Fruit fly (Drosophila melanogaster): ENCODE measurements around the gene Rsod.

Gene Rsod

DNA sequence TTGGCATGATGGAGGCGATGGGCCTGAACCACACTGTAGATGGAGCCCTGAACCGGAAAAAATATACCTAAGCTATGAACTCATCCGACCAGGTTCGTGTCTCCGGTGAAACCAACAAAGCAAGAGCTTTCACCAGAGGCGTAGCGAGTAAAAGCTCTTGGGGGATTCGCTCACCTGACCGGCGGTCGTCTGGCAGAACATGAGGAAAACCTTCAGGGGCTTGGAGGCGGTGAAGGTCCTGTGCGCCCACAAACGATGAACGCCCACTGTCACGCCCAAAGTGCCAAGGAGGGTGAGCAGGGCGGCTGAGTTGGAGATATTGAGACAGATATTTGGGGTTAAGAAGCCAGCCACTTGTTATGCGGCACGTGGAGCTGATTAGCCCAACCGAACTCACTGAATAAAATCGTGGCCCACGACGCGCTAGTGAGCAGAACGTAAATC is 24.6 kb upstream of the Rsod start (continued):
- TF ChIP-seq ash1 (GFP tag; optimal IDR thresholded peaks at IDR 0.05) = no peak
- peak; percentile 36 for TF ChIP-seq CG7987 (GFP tag; optimal IDR thresholded peaks at IDR 0.05)
- no peak for TF ChIP-seq tio (GFP tag; optimal IDR thresholded peaks at IDR 0.05)
- TF ChIP-seq Spps (tag; optimal IDR thresholded peaks at IDR 0.05) = no peak
- no peak for TF ChIP-seq CG30431 (GFP tag; optimal IDR thresholded peaks at IDR 0.05)
- peak; percentile 71 for TF ChIP-seq Fer1 (GFP tag; optimal IDR thresholded peaks at IDR 0.05)
- TF ChIP-seq ato (GFP tag; IDR thresholded peaks at IDR 0.05; ENCODE audit: partially characterized antibody) = 0 out of 2 replicates have a peak, but pooled peaks have one; percentile 10
- TF ChIP-seq Aef1 (GFP tag; IDR thresholded peaks at IDR 0.05) = no peak
- no peak for TF ChIP-seq CG4282 (GFP tag; optimal IDR thresholded peaks at IDR 0.05)
- 0 out of 2 replicates have a peak, but pooled peaks have one; percentile 20 for TF ChIP-seq CG32772 (GFP tag; IDR thresholded peaks at IDR 0.05)
- TF ChIP-seq Sry-δ (GFP tag; optimal IDR thresholded peaks at IDR 0.05) = peak; percentile 5
- no peak for TF ChIP-seq CG3407 (GFP tag; optimal IDR thresholded peaks at IDR 0.05)
- no peak for TF ChIP-seq Opbp (GFP tag; IDR thresholded peaks at IDR 0.05; ENCODE audit: partially characterized antibody)
- TF ChIP-seq CG10431 (GFP tag; optimal IDR thresholded peaks at IDR 0.05) = no peak
- TF ChIP-seq CG3847 (GFP tag; IDR thresholded peaks at IDR 0.05) = peak; percentile 63
- TF ChIP-seq repo (GFP tag; optimal IDR thresholded peaks at IDR 0.05) = no peak
- TF ChIP-seq PHDP (tag; optimal IDR thresholded peaks at IDR 0.05) = peak; percentile 47
- 0 out of 3 replicates have a peak, but pooled peaks have one; percentile 4 for TF ChIP-seq CG2889 (GFP tag; IDR thresholded peaks at IDR 0.05)
- TF ChIP-seq ham (GFP tag; IDR thresholded peaks at IDR 0.05) = no peak
- no peak for TF ChIP-seq inv (GFP tag; IDR thresholded peaks at IDR 0.05; ENCODE audit: partially characterized antibody)
- TF ChIP-seq Hr39 (optimal IDR thresholded peaks at IDR 0.05) = no peak
- peak; percentile 42 for TF ChIP-seq mirr (GFP tag; optimal IDR thresholded peaks at IDR 0.05)
- no peak for TF ChIP-seq da (GFP tag; optimal IDR thresholded peaks at IDR 0.05)
- no peak for TF ChIP-seq klu (GFP tag; IDR thresholded peaks at IDR 0.05)
- no peak for TF ChIP-seq CG15479 (GFP tag; optimal IDR thresholded peaks at IDR 0.05)
- TF ChIP-seq E2f1 (GFP tag; IDR thresholded peaks at IDR 0.05) = peak; percentile 55
- peak; percentile 48 for TF ChIP-seq CG15269 (tag; optimal IDR thresholded peaks at IDR 0.05)
- TF ChIP-seq pho (GFP tag; optimal IDR thresholded peaks at IDR 0.05) = peak; percentile 48
- peak; percentile 26 for TF ChIP-seq exex (tag; optimal IDR thresholded peaks at IDR 0.05)
- TF ChIP-seq CG4854 (GFP tag; optimal IDR thresholded peaks at IDR 0.05) = no peak
- TF ChIP-seq br (optimal IDR thresholded peaks at IDR 0.05) = no peak
- no peak for TF ChIP-seq nerfin-2 (GFP tag; IDR thresholded peaks at IDR 0.05; ENCODE audit: partially characterized antibody)
- 0 out of 2 replicates have a peak, but pooled peaks have one; percentile 49 for TF ChIP-seq ara (GFP tag; IDR thresholded peaks at IDR 0.05)
- TF ChIP-seq CG11456 (GFP tag; IDR thresholded peaks at IDR 0.05) = peak; percentile 83
- peak; percentile 46 for TF ChIP-seq Hsf (GFP tag; optimal IDR thresholded peaks at IDR 0.05)
- no peak for TF ChIP-seq Dad (GFP tag; optimal IDR thresholded peaks at IDR 0.05)
- peak; percentile 80; the same call in 1 of the 2 replicates for TF ChIP-seq rib (GFP tag; IDR thresholded peaks at IDR 0.05)
- no peak for TF ChIP-seq gro (GFP tag; optimal IDR thresholded peaks at IDR 0.05)
- TF ChIP-seq HLH4C (GFP tag; IDR thresholded peaks at IDR 0.05; ENCODE audit: partially characterized antibody) = no peak
- no peak for TF ChIP-seq CG7271 (tag; optimal IDR thresholded peaks at IDR 0.05)
- TF ChIP-seq wor (GFP tag; IDR thresholded peaks at IDR 0.05) = no peak
- TF ChIP-seq CG33213 (GFP tag; optimal IDR thresholded peaks at IDR 0.05) = peak; percentile 6
- TF ChIP-seq CG4404 (GFP tag; IDR thresholded peaks at IDR 0.05) = no peak
- peak; percentile 44 for TF ChIP-seq CG11504 (tag; optimal IDR thresholded peaks at IDR 0.05)
- no peak for TF ChIP-seq bowl (GFP tag; IDR thresholded peaks at IDR 0.05)
- TF ChIP-seq vfl (GFP tag; optimal IDR thresholded peaks at IDR 0.05) = no peak
- no peak for TF ChIP-seq hbn (GFP tag; IDR thresholded peaks at IDR 0.05; ENCODE audit: partially characterized antibody)
- TF ChIP-seq CoRest (tag; optimal IDR thresholded peaks at IDR 0.05) = peak; percentile 32
- TF ChIP-seq Hr3 (GFP tag; optimal IDR thresholded peaks at IDR 0.05) = no peak
- TF ChIP-seq CG9817 (tag; optimal IDR thresholded peaks at IDR 0.05) = peak; percentile 46
- no peak for TF ChIP-seq danr (GFP tag; IDR thresholded peaks at IDR 0.05)
- TF ChIP-seq Med (GFP tag) = peak; percentile 86

Data from whole organism, embryonic.